Fruit fly (Drosophila melanogaster) whole organism, pupa: ENCODE measurements around the gene CG11436.

Source experiments
- EcR ChIP-seq: fragments of 200-800 bp; sonication (Bioruptor generic); optimal IDR thresholded peaks from 3 replicates; lab custom pipeline; 2019; ENCODE audit warnings: missing biosample characterization, missing genetic modification characterization, mild to moderate bottlenecking, moderate library complexity, missing genetic modification reagents
- Pif1A ChIP-seq: fragments of 200-800 bp; sonication (Bioruptor generic); optimal IDR thresholded peaks from 3 replicates; lab custom pipeline; 2016; ENCODE audit warnings: missing biosample characterization, missing genetic modification characterization
- fd96Ca ChIP-seq: fragments of 200-800 bp; sonication (Bioruptor generic); IDR thresholded peaks from 3 replicates; pipeline ENCODE4 v1.3.6; 2022; ENCODE audit warnings: missing biosample characterization, missing genetic modification characterization

DNA sequence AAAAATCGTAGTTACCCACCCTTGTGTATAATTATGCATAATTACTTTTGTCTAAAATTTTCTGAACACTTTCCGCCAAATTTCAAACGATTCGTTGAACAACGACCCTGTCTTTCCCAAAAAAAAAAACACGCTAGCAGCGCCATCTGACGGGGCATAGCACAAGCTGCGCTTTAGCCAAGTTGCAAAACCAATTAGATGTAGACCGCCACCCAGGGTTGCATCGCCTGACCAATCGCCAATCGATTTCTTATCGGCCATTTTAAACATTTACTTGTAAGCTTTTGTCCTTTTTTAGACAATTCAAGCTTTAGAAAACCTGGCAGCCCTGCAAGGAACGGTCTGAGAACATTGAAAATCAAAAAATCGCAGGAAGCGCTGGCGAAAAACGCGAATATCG, 21.8 kb downstream of the CG11436 start, which contains the start of gene CG3556:
- TF ChIP-seq fd96Ca (GFP tag; lab: Robert Waterston, UW) (no peak), EcR (GFP tag; lab: Kevin White, UChicago) (no peak), Pif1A (GFP tag; lab: Kevin White, UChicago) (no peak)
